Worm (Caenorhabditis elegans) whole organism, L4 larva: Measurements from ENCODE around the gene F57A10.4.
"Not testable (repeated sequence)": the region's sequence is repeated elsewhere in the genome, so short reads cannot be mapped to it uniquely, and the experiment has no call there.

ENCODE experiments used
- F44E2.7 ChIP-seq: fragments of 200-800 bp; sonication (Bioruptor generic); IDR thresholded peaks from 2 replicates; pipeline ENCODE4 v2.1.2; 2022; ENCODE audit warnings: missing genetic modification characterization, missing compliant biosample characterization
- T20F7.1 ChIP-seq: fragments of 200-800 bp; sonication (Bioruptor generic); optimal IDR thresholded peaks from 2 replicates; lab custom pipeline; 2018; ENCODE audit warnings: mild to moderate bottlenecking, missing genetic modification characterization, missing compliant biosample characterization
- dpl-1 ChIP-seq: fragments of 150-350 bp; optimal IDR thresholded peaks from 2 replicates; lab custom pipeline; 2014; ENCODE audit warnings: missing biosample characterization, missing genetic modification reagents, missing genetic modification characterization
- fkh-10 ChIP-seq: fragments of 150-350 bp; optimal IDR thresholded peaks from 2 replicates; lab custom pipeline; 2014; ENCODE audit warnings: missing biosample characterization, missing genetic modification reagents, missing genetic modification characterization
- hlh-30 ChIP-seq: sonication (generic microtip); optimal IDR thresholded peaks from 2 replicates; lab custom pipeline; 2017; ENCODE audit warnings: antibody characterized with exemption, mild to moderate bottlenecking, missing genetic modification characterization, missing compliant biosample characterization; ENCODE audit not compliant: insufficient read depth
- mdt-29 ChIP-seq: fragments of 200-800 bp; sonication (Bioruptor generic); IDR thresholded peaks from 2 replicates; pipeline ENCODE4 v1.3.6; 2022; ENCODE audit warnings: missing genetic modification reagents, missing genetic modification characterization, missing compliant biosample characterization
- nhr-11 ChIP-seq: fragments of 150-350 bp; optimal IDR thresholded peaks from 2 replicates; lab custom pipeline; 2014; ENCODE audit warnings: missing biosample characterization, missing genetic modification characterization
- nhr-111 ChIP-seq: fragments of 200-800 bp; sonication (Bioruptor generic); optimal IDR thresholded peaks from 2 replicates; lab custom pipeline; 2018; ENCODE audit warnings: mild to moderate bottlenecking, missing genetic modification characterization, missing compliant biosample characterization
- nhr-237 ChIP-seq: sonication (generic microtip); optimal IDR thresholded peaks from 2 replicates; lab custom pipeline; 2017; ENCODE audit warnings: missing biosample characterization, missing genetic modification characterization
- nhr-25 ChIP-seq: sonication (generic microtip); optimal IDR thresholded peaks from 2 replicates; lab custom pipeline; 2017; ENCODE audit warnings: missing genetic modification characterization, mild to moderate bottlenecking, missing compliant biosample characterization, antibody characterized with exemption, moderate library complexity, borderline replicate concordance; ENCODE audit not compliant: insufficient read depth
- nhr-6 ChIP-seq: fragments of 150-350 bp; optimal IDR thresholded peaks from 2 replicates; lab custom pipeline; 2014; ENCODE audit warnings: missing biosample characterization, missing genetic modification characterization
- nhr-76 ChIP-seq: fragments of 150-350 bp; optimal IDR thresholded peaks from 2 replicates; lab custom pipeline; 2014; ENCODE audit warnings: missing biosample characterization, missing genetic modification characterization
- nhr-77 ChIP-seq: fragments of 150-350 bp; optimal IDR thresholded peaks from 2 replicates; lab custom pipeline; 2014; ENCODE audit warnings: missing biosample characterization, missing genetic modification characterization
- tag-97 ChIP-seq: fragments of 200-800 bp; sonication (Bioruptor generic); IDR thresholded peaks from 2 replicates; pipeline ENCODE4 v1.3.6; 2022; ENCODE audit warnings: missing genetic modification characterization, missing compliant biosample characterization

DNA sequence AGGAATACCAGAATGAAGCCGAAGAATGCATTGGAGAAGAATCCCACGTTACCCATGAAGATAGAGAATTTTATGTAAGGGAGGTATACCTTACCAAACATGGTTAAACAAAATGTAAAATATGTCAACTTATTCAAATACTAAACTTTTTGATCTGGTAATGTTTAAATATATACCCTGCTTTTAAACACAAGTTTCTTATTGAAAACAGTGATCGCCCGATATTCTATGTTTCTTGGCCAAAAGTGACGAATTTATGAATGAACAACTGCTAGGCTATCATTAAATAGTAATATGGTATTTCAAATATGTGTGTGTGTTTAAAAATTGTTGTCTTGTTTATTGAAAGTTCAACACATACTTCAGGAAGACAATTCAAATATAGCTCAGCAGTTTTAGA is 20.9 kb upstream of the F57A10.4 start, which contains the start of gene T23D5.8:
- not testable (repeated sequence) for TF ChIP-seq dpl-1 (GFP tag; lab: Kevin White, UChicago); nhr-76 (tag; lab: Kevin White, UChicago); nhr-11 (tag; lab: Kevin White, UChicago); hlh-30 (tag; lab: Kevin White, UChicago); tag-97; nhr-77 (tag; lab: Kevin White, UChicago); nhr-111; mdt-29; nhr-25; fkh-10 (GFP tag; lab: Kevin White, UChicago); nhr-6 (tag; lab: Kevin White, UChicago); F44E2.7; nhr-237 (tag; lab: Kevin White, UChicago); T20F7.1 (GFP tag; lab: Kevin White, UChicago)
